Fruit fly (Drosophila melanogaster): ENCODE results near the gene CG32121.

dm6 chr3L:13422286-13422787 lies at the start of gene CG32121:
- TF ChIP-seq kay (GFP tag; ENCODE audit: borderline replicate concordance): no peak
- TF ChIP-seq CG1620 (GFP tag; optimal IDR thresholded peaks at IDR 0.05): no peak
- no peak for TF ChIP-seq Hr96 (GFP tag; optimal IDR thresholded peaks at IDR 0.05)
- no peak for TF ChIP-seq Clk (GFP tag; optimal IDR thresholded peaks at IDR 0.05)

Measured in whole organism, adult.